Fruit fly (Drosophila melanogaster) whole organism, embryonic: ENCODE data around the gene RpL13.

Experiments
- CG33557 ChIP-seq: fragments of 200-800 bp; sonication (Bioruptor generic); optimal IDR thresholded peaks from 2 replicates; lab custom pipeline; 2019; ENCODE audit warnings: missing biosample characterization, mild to moderate bottlenecking, missing genetic modification characterization, moderate library complexity
- Oli ChIP-seq: fragments of 200-800 bp; sonication (Bioruptor generic); optimal IDR thresholded peaks from 2 replicates; lab custom pipeline; 2018; ENCODE audit warnings: missing biosample characterization, mild to moderate bottlenecking, missing genetic modification characterization, moderate library complexity
- al ChIP-seq: fragments of 200-800 bp; sonication (Bioruptor generic); IDR thresholded peaks from 2 replicates; pipeline ENCODE4 v1.3.6; 2022; ENCODE audit warnings: missing biosample characterization, missing genetic modification characterization
- croc ChIP-seq: fragments of 200-800 bp; sonication (Bioruptor generic); conservative IDR thresholded peaks from 3 replicates; pipeline ENCODE4 v1.3.6; 2022; ENCODE audit warnings: missing biosample characterization, missing genetic modification characterization
- h ChIP-seq: fragments of >200 bp; optimal IDR thresholded peaks from 2 replicates; lab custom pipeline; 2017
- pho ChIP-seq: fragments of 200-800 bp; sonication (Bioruptor generic); optimal IDR thresholded peaks from 2 replicates; lab custom pipeline; 2016; ENCODE audit warnings: missing biosample characterization, missing genetic modification characterization

DNA sequence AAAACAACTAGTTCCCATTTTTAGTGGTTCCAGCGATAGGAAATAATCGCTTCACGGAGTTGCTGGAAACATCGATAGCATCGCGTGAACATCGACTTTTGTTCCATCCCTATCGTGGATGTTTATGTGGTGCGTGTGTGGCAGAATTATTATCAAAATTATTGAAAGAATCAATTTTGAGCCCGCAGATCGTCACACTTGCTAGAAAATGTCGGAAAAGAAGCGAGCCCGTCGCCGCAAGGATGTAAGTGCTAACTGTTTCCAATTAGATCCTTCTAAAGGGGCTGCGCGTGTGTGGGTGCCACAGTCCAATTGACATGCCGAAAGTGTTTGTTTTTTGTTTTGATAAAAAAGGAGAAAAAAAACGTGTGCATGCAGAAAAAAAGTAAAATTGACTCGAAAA lies 42.2 kb downstream of the RpL13 start, which contains the start of gene Trp1:
- no peak for TF ChIP-seq croc (GFP tag; lab: Robert Waterston, UW)
- TF ChIP-seq CG33557 (GFP tag; lab: Kevin White, UChicago): no peak
- TF ChIP-seq h: no peak
- TF ChIP-seq al: no peak
- no peak for TF ChIP-seq pho (GFP tag; lab: Kevin White, UChicago)
- no peak for TF ChIP-seq Oli (tag; lab: Kevin White, UChicago)
